Worm (Caenorhabditis elegans) whole organism, young adult: ENCODE data around the gene T25B9.8.

Experiments used
- F49E8.2 ChIP-seq: sonication (generic microtip); optimal IDR thresholded peaks from 3 replicates; lab custom pipeline; 2017; ENCODE audit warnings: missing genetic modification characterization, mild to moderate bottlenecking, missing compliant biosample characterization, antibody characterized with exemption, moderate library complexity; ENCODE audit not compliant: insufficient read depth
- Y95B8A.8 ChIP-seq: fragments of 200-800 bp; sonication (Bioruptor generic); IDR thresholded peaks from 2 replicates; pipeline ENCODE4 v1.3.6; 2022; ENCODE audit warnings: missing genetic modification reagents, missing genetic modification characterization, missing compliant biosample characterization
- attf-3 ChIP-seq: fragments of 200-800 bp; sonication (Bioruptor generic); conservative IDR thresholded peaks from 2 replicates; pipeline ENCODE4 v1.3.6; 2022; ENCODE audit warnings: missing genetic modification reagents, missing genetic modification characterization, missing compliant biosample characterization
- ceh-27 ChIP-seq: fragments of 200-800 bp; sonication (Bioruptor generic); optimal IDR thresholded peaks from 2 replicates; lab custom pipeline; 2018; ENCODE audit warnings: mild to moderate bottlenecking, missing genetic modification characterization, moderate library complexity, missing compliant biosample characterization
- ceh-79 ChIP-seq: sonication (generic microtip); optimal IDR thresholded peaks from 2 replicates; lab custom pipeline; 2017; ENCODE audit warnings: mild to moderate bottlenecking, missing genetic modification characterization, missing compliant biosample characterization
- lag-1 ChIP-seq: fragments of 200-800 bp; sonication (Bioruptor generic); IDR thresholded peaks from 2 replicates; pipeline ENCODE4 v1.3.6; 2022; ENCODE audit warnings: missing genetic modification reagents, missing genetic modification characterization, missing compliant biosample characterization
- snpc-1.1 ChIP-seq: sonication (generic microtip); optimal IDR thresholded peaks from 2 replicates; lab custom pipeline; 2017; ENCODE audit warnings: missing genetic modification characterization, mild to moderate bottlenecking, missing compliant biosample characterization, antibody characterized with exemption, moderate library complexity, missing genotype, missing genetic modification reagents; ENCODE audit not compliant: insufficient read depth

DNA sequence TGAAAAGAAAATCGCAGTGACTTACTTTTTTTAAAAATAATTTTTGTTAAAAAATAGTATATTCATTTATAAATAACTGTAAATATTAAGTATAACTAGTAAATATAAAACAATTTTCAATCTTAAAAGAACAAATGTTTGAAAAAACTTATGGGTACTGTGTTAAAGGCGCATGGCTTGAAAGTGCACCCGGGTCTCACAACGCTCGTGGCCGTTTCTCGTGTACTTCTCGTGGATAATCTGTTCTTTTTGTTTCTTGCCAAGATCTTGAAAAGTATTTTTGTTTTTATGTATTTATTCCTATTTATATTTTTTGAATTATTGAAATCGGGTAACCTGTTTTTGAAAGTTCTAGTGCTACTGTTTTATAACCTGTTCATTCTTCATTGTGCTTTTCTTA is 1.9 kb downstream of the T25B9.8 start:
- TF ChIP-seq F49E8.2 (tag; lab: Kevin White, UChicago) (peak; percentile 35), attf-3 (GFP tag; lab: Robert Waterston, UW) (peak; percentile 60; the same call in 1 of the 2 replicates), lag-1 (no peak), snpc-1.1 (tag; lab: Kevin White, UChicago) (no peak), ceh-27 (no peak), ceh-79 (tag; lab: Kevin White, UChicago) (no peak), Y95B8A.8 (GFP tag; lab: Robert Waterston, UW) (no peak)
